Worm (Caenorhabditis elegans): ENCODE results near the gene srd-3.

ce11 chrII:163229-163628 is 34.4 kb upstream of the srd-3 start:
- no peak for TF ChIP-seq sdc-2 (tag; optimal IDR thresholded peaks at IDR 0.05)
- TF ChIP-seq K02D7.2 (tag; optimal IDR thresholded peaks at IDR 0.05), result no peak
- no peak for TF ChIP-seq tbx-2 (tag; optimal IDR thresholded peaks at IDR 0.05)
- no peak for TF ChIP-seq T23F11.4 (GFP tag; optimal IDR thresholded peaks at IDR 0.05)
- no peak for TF ChIP-seq pag-3 (tag; optimal IDR thresholded peaks at IDR 0.05; ENCODE audit: borderline replicate concordance)
- TF ChIP-seq elt-2 (tag; optimal IDR thresholded peaks at IDR 0.05), result no peak
- no peak for TF ChIP-seq fkh-10 (GFP tag; optimal IDR thresholded peaks at IDR 0.05)
- TF ChIP-seq C38D4.7 (GFP tag; optimal IDR thresholded peaks at IDR 0.05), result no peak
- no peak for TF ChIP-seq ceh-31 (tag; optimal IDR thresholded peaks at IDR 0.05)

Data from whole organism, late embryonic.